Worm (Caenorhabditis elegans): ENCODE measurements around the gene ins-3.

ins-3 gene

ce11 chrII:5957803-5958367, 32.7 kb downstream of the ins-3 start:
- TF ChIP-seq somi-1 (GFP tag; optimal IDR thresholded peaks at IDR 0.05) (no peak), F57C9.4 (tag; optimal IDR thresholded peaks at IDR 0.05) (no peak)

- TF ChIP-seq madf-10 (tag; optimal IDR thresholded peaks at IDR 0.05): no peak
- no peak for TF ChIP-seq tbp1 (GFP tag; optimal IDR thresholded peaks at IDR 0.05)
- no peak for TF ChIP-seq aptf-3 (GFP tag; IDR thresholded peaks at IDR 0.05)
- no peak for TF ChIP-seq nhr-120 (GFP tag; IDR thresholded peaks at IDR 0.05)
- TF ChIP-seq repo-1 (tag; optimal IDR thresholded peaks at IDR 0.05): no peak
- TF ChIP-seq K11D2.4 (GFP tag; IDR thresholded peaks at IDR 0.05): no peak
- TF ChIP-seq ZK185.1 (tag; optimal IDR thresholded peaks at IDR 0.05; ENCODE audit: poor library complexity, severe bottlenecking): no peak
- TF ChIP-seq cebp-2 (GFP tag; IDR thresholded peaks at IDR 0.05): no peak
- no peak for TF ChIP-seq attf-6 (GFP tag; IDR thresholded peaks at IDR 0.05)
- TF ChIP-seq nhr-80 (tag; optimal IDR thresholded peaks at IDR 0.05): no peak
- TF ChIP-seq nhr-179 (tag; optimal IDR thresholded peaks at IDR 0.05): no peak
- no peak for TF ChIP-seq F49E8.2 (tag; optimal IDR thresholded peaks at IDR 0.05; ENCODE audit: insufficient read depth)
- no peak for TF ChIP-seq B0261.1 (tag; optimal IDR thresholded peaks at IDR 0.05)
- TF ChIP-seq tbx-9 (tag; optimal IDR thresholded peaks at IDR 0.05; ENCODE audit: borderline replicate concordance): no peak
- TF ChIP-seq rcor-1 (GFP tag; IDR thresholded peaks at IDR 0.05): no peak
- TF ChIP-seq F10E7.11 (tag; optimal IDR thresholded peaks at IDR 0.05): no peak
Observed at ce11 chrII:5956583-5956982, 34.0 kb downstream of the ins-3 start, which contains the start of gene casy-1. casy-1 (minus strand) TSS chrII:5956683.

- no peak for TF ChIP-seq lin-54 (GFP tag; optimal IDR thresholded peaks at IDR 0.05)
- no peak for TF ChIP-seq ztf-28 (GFP tag; IDR thresholded peaks at IDR 0.05)
- no peak for TF ChIP-seq B0019.2 (GFP tag; conservative IDR thresholded peaks at IDR 0.05)
- TF ChIP-seq F49E8.2 (tag; optimal IDR thresholded peaks at IDR 0.05; ENCODE audit: insufficient read depth): no peak
- no peak for TF ChIP-seq bed-2 (GFP tag; IDR thresholded peaks at IDR 0.05)
- no peak for TF ChIP-seq ZK185.1 (tag; optimal IDR thresholded peaks at IDR 0.05; ENCODE audit: poor library complexity, severe bottlenecking)
- TF ChIP-seq ztf-3 (GFP tag; optimal IDR thresholded peaks at IDR 0.05): no peak
- TF ChIP-seq Y95B8A.8 (GFP tag; IDR thresholded peaks at IDR 0.05): no peak
- no peak for TF ChIP-seq ekl-4 (GFP tag; IDR thresholded peaks at IDR 0.05)
- TF ChIP-seq mxl-1 (tag; optimal IDR thresholded peaks at IDR 0.05): no peak
- no peak for TF ChIP-seq C06A6.2 (GFP tag; conservative IDR thresholded peaks at IDR 0.05)
- TF ChIP-seq efl-1 (GFP tag; optimal IDR thresholded peaks at IDR 0.05): no peak
- no peak for TF ChIP-seq ztf-26 (tag; optimal IDR thresholded peaks at IDR 0.05)
- TF ChIP-seq lir-1 (GFP tag; conservative IDR thresholded peaks at IDR 0.05): no peak
- TF ChIP-seq snpc-1.1 (tag; optimal IDR thresholded peaks at IDR 0.05; ENCODE audit: insufficient read depth): no peak
- no peak for TF ChIP-seq ceh-27 (GFP tag; optimal IDR thresholded peaks at IDR 0.05)
- no peak for TF ChIP-seq F37B4.10 (GFP tag; IDR thresholded peaks at IDR 0.05)
Observed at ce11 chrII:5955638-5956167, 34.9 kb downstream of the ins-3 start.

- no peak for TF ChIP-seq lin-40 (tag; optimal IDR thresholded peaks at IDR 0.05)
- TF ChIP-seq him-1 (tag; optimal IDR thresholded peaks at IDR 0.05): no peak
- no peak for TF ChIP-seq nhr-120 (GFP tag; IDR thresholded peaks at IDR 0.05)
Observed at ce11 chrII:5952214-5952613, 38.4 kb downstream of the ins-3 start.
